Worm (Caenorhabditis elegans): ENCODE results near the gene nlp-101.

Gene nlp-101

DNA sequence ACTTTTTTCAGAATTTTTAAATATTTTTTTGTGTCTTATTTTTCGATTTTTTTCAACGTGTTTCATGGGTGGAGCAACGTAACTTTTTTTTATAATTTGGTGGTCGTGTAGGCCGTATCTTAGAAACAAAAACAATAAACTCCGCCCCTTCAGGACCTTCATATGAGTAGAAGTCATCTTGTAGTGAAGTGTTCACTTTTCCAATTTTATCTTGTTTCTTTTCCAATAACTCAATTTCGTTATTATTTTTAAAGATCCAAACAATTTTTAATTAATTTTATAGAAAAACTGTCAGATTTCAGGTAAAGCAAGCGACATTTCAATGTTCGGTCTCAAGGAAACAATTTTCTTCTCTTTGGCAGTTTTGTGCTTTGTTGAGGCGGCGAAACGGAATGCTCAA is 50.2 kb downstream of the nlp-101 start, which contains the start of gene C39D10.2:
Gene C39D10.2 (plus strand): TSS at position 301 of the 400 bp plus-strand sequence.
- no peak for TF ChIP-seq let-526 (GFP tag; IDR thresholded peaks at IDR 0.05)
- no peak for TF ChIP-seq unc-62 (GFP tag; optimal IDR thresholded peaks at IDR 0.05)
- TF ChIP-seq D2030.7 (GFP tag; IDR thresholded peaks at IDR 0.05): no peak
- TF ChIP-seq rcor-1 (GFP tag; IDR thresholded peaks at IDR 0.05): no peak
- TF ChIP-seq madf-6 (GFP tag; IDR thresholded peaks at IDR 0.05): no peak
- TF ChIP-seq B0261.1 (tag; optimal IDR thresholded peaks at IDR 0.05): no peak
- TF ChIP-seq Y95B8A.8 (GFP tag; IDR thresholded peaks at IDR 0.05): no peak
- no peak for TF ChIP-seq B0035.1 (tag; optimal IDR thresholded peaks at IDR 0.05)
- no peak for TF ChIP-seq fkh-3 (tag; optimal IDR thresholded peaks at IDR 0.05)
- no peak for TF ChIP-seq ama-1 (optimal IDR thresholded peaks at IDR 0.05)
- TF ChIP-seq ama-1 (GFP tag; optimal IDR thresholded peaks at IDR 0.05): no peak
